Fruit fly (Drosophila melanogaster): ENCODE measurements around the gene CG42688.

dm6 chr2L:19182710-19183109, at the start of gene CG42688:
- TF ChIP-seq CG16779 (tag; optimal IDR thresholded peaks at IDR 0.05) (no peak), Eip75B (GFP tag; optimal IDR thresholded peaks at IDR 0.05) (no peak), Ets96B (tag; optimal IDR thresholded peaks at IDR 0.05) (no peak), Sox102F (GFP tag; optimal IDR thresholded peaks at IDR 0.05) (no peak), CG6854 (GFP tag; optimal IDR thresholded peaks at IDR 0.05) (no peak)
